Fruit fly (Drosophila melanogaster) whole organism, prepupa: Measurements from ENCODE around the gene CLIP-190.
A peak's percentile ranks its signal among the peaks of the same experiment; 100 is the strongest.

Source experiments
- Blimp-1 ChIP-seq: fragments of 200-800 bp; sonication (Bioruptor generic); optimal IDR thresholded peaks from 3 replicates; lab custom pipeline; 2017; ENCODE audit warnings: missing biosample characterization, missing genetic modification characterization, mild to moderate bottlenecking, moderate library complexity, missing genetic modification reagents
- CG10631 ChIP-seq: fragments of 200-800 bp; sonication (Bioruptor generic); optimal IDR thresholded peaks from 2 replicates; lab custom pipeline; 2016; ENCODE audit warnings: missing biosample characterization, missing genetic modification characterization
- CG10669 ChIP-seq: fragments of 200-800 bp; sonication (Bioruptor generic); optimal IDR thresholded peaks from 3 replicates; lab custom pipeline; 2018; ENCODE audit warnings: missing biosample characterization, mild to moderate bottlenecking, missing genetic modification characterization, moderate library complexity
- CG11294 ChIP-seq: fragments of 200-800 bp; sonication (Bioruptor generic); IDR thresholded peaks from 2 replicates; pipeline ENCODE4 v1.3.6; 2022; ENCODE audit warnings: missing biosample characterization, missing genetic modification characterization
- CG11902 ChIP-seq: fragments of 200-800 bp; sonication (Bioruptor generic); optimal IDR thresholded peaks from 3 replicates; lab custom pipeline; 2016; ENCODE audit warnings: missing biosample characterization, missing genetic modification characterization
- CG15336 ChIP-seq: fragments of 200-800 bp; sonication (Bioruptor generic); IDR thresholded peaks from 2 replicates; pipeline ENCODE4 v1.3.6; 2022; ENCODE audit warnings: missing biosample characterization, missing genetic modification characterization
- CG16779 ChIP-seq: fragments of 200-800 bp; sonication (Bioruptor generic); optimal IDR thresholded peaks from 3 replicates; lab custom pipeline; 2017; ENCODE audit warnings: missing biosample characterization, mild to moderate bottlenecking, missing genetic modification characterization
- CG3032 ChIP-seq: fragments of 200-800 bp; optimal IDR thresholded peaks from 2 replicates; lab custom pipeline; 2019; ENCODE audit warnings: missing biosample characterization, mild to moderate bottlenecking, missing genetic modification characterization, moderate library complexity
- CG3919 ChIP-seq: fragments of 200-800 bp; sonication (Bioruptor generic); optimal IDR thresholded peaks from 3 replicates; lab custom pipeline; 2016; ENCODE audit warnings: missing biosample characterization, missing genetic modification characterization
- CG4318 ChIP-seq: fragments of 200-800 bp; sonication (Bioruptor generic); optimal IDR thresholded peaks from 3 replicates; lab custom pipeline; 2017; ENCODE audit warnings: missing biosample characterization, mild to moderate bottlenecking, missing genetic modification characterization
- CG6163 ChIP-seq: fragments of 200-800 bp; sonication (Bioruptor generic); IDR thresholded peaks from 3 replicates; pipeline ENCODE4 v1.3.6; 2022; ENCODE audit warnings: missing biosample characterization, missing genetic modification characterization
- CG6276 ChIP-seq: fragments of 200-800 bp; sonication (Bioruptor generic); optimal IDR thresholded peaks from 2 replicates; lab custom pipeline; 2017; ENCODE audit warnings: missing biosample characterization, mild to moderate bottlenecking, missing genetic modification characterization
- CG6808 ChIP-seq: fragments of 200-800 bp; sonication (Bioruptor generic); optimal IDR thresholded peaks from 3 replicates; lab custom pipeline; 2017; ENCODE audit warnings: missing biosample characterization, missing genetic modification characterization, mild to moderate bottlenecking, moderate library complexity, missing genetic modification reagents
- CG6854 ChIP-seq: fragments of 200-800 bp; sonication (Bioruptor generic); optimal IDR thresholded peaks from 2 replicates; lab custom pipeline; 2017; ENCODE audit warnings: missing biosample characterization, mild to moderate bottlenecking, missing genetic modification characterization
- CG7368 ChIP-seq: fragments of 200-800 bp; sonication (Bioruptor generic); optimal IDR thresholded peaks from 3 replicates; lab custom pipeline; 2016; ENCODE audit warnings: missing biosample characterization, missing genetic modification characterization
- CG8119 ChIP-seq: fragments of 200-800 bp; sonication (Bioruptor generic); IDR thresholded peaks from 3 replicates; pipeline ENCODE4 v1.3.6; 2022; ENCODE audit warnings: missing biosample characterization, missing genetic modification characterization
- CG8319 ChIP-seq: fragments of 200-800 bp; sonication (Bioruptor generic); optimal IDR thresholded peaks from 3 replicates; lab custom pipeline; 2016; ENCODE audit warnings: missing biosample characterization, missing genetic modification characterization
- CG8632 ChIP-seq: fragments of 200-800 bp; sonication (Bioruptor generic); optimal IDR thresholded peaks from 3 replicates; lab custom pipeline; 2016; ENCODE audit warnings: missing biosample characterization, missing genetic modification characterization
- CG9139 ChIP-seq: fragments of 200-800 bp; sonication (Bioruptor generic); optimal IDR thresholded peaks from 3 replicates; lab custom pipeline; 2017; ENCODE audit warnings: missing biosample characterization, mild to moderate bottlenecking, missing genetic modification characterization
- Ets21C ChIP-seq: fragments of 200-800 bp; sonication (Bioruptor generic); optimal IDR thresholded peaks from 3 replicates; lab custom pipeline; 2016; ENCODE audit warnings: missing biosample characterization, missing genetic modification characterization
- Ets96B ChIP-seq: fragments of 200-800 bp; optimal IDR thresholded peaks from 2 replicates; lab custom pipeline; 2019; ENCODE audit warnings: missing biosample characterization, mild to moderate bottlenecking, missing genetic modification characterization, moderate library complexity
- Hr38 ChIP-seq: sonication (Bioruptor generic); optimal IDR thresholded peaks from 2 replicates; lab custom pipeline; 2016; ENCODE audit warnings: missing biosample characterization, missing genetic modification characterization
- Sox102F ChIP-seq: fragments of 200-800 bp; sonication (Bioruptor generic); optimal IDR thresholded peaks from 2 replicates; lab custom pipeline; 2016; ENCODE audit warnings: missing biosample characterization, mild to moderate bottlenecking, missing genetic modification characterization
- Sox15 ChIP-seq: fragments of 200-800 bp; sonication (Bioruptor generic); optimal IDR thresholded peaks from 3 replicates; lab custom pipeline; 2016; ENCODE audit warnings: missing biosample characterization, missing genetic modification characterization
- achi ChIP-seq: fragments of 200-800 bp; sonication (Bioruptor generic); optimal IDR thresholded peaks from 3 replicates; lab custom pipeline; 2016; ENCODE audit warnings: missing biosample characterization, missing genetic modification characterization
- acj6 ChIP-seq: fragments of 200-800 bp; sonication (Bioruptor generic); optimal IDR thresholded peaks from 3 replicates; lab custom pipeline; 2016; ENCODE audit warnings: missing biosample characterization, missing genetic modification characterization
- eg ChIP-seq: fragments of 200-800 bp; sonication (Bioruptor generic); IDR thresholded peaks from 3 replicates; pipeline ENCODE4 v1.3.6; 2022; ENCODE audit warnings: missing biosample characterization, missing genetic modification characterization
- esn ChIP-seq: fragments of 200-800 bp; sonication (Bioruptor generic); optimal IDR thresholded peaks from 2 replicates; lab custom pipeline; 2016; ENCODE audit warnings: missing biosample characterization, mild to moderate bottlenecking, missing genetic modification characterization, moderate library complexity
- fd59A ChIP-seq: fragments of 200-800 bp; sonication (Bioruptor generic); optimal IDR thresholded peaks from 2 replicates; lab custom pipeline; 2017; ENCODE audit warnings: missing biosample characterization, mild to moderate bottlenecking, missing genetic modification characterization, missing genetic modification reagents
- fd85E ChIP-seq: fragments of 200-800 bp; sonication (Bioruptor generic); optimal IDR thresholded peaks from 3 replicates; lab custom pipeline; 2016; ENCODE audit warnings: missing biosample characterization, missing genetic modification characterization
- fkh ChIP-seq: fragments of 200-800 bp; sonication (Bioruptor generic); optimal IDR thresholded peaks from 3 replicates; lab custom pipeline; 2017; ENCODE audit warnings: missing biosample characterization, mild to moderate bottlenecking, missing genetic modification characterization, moderate library complexity
- net ChIP-seq: fragments of 200-800 bp; sonication (Bioruptor generic); optimal IDR thresholded peaks from 3 replicates; lab custom pipeline; 2016; ENCODE audit warnings: missing biosample characterization, missing genetic modification characterization
- pdm3 ChIP-seq: fragments of 200-800 bp; sonication (Bioruptor generic); optimal IDR thresholded peaks from 3 replicates; lab custom pipeline; 2016; ENCODE audit warnings: missing biosample characterization, missing genetic modification characterization
- spab ChIP-seq: fragments of 200-800 bp; sonication (Bioruptor generic); optimal IDR thresholded peaks from 2 replicates; lab custom pipeline; 2017; ENCODE audit warnings: missing biosample characterization, mild to moderate bottlenecking, missing genetic modification characterization, missing genetic modification reagents
- topi ChIP-seq: fragments of 200-800 bp; sonication (Bioruptor generic); optimal IDR thresholded peaks from 3 replicates; lab custom pipeline; 2016; ENCODE audit warnings: missing biosample characterization, missing genetic modification characterization
- vri ChIP-seq: fragments of 200-800 bp; sonication (Bioruptor generic); optimal IDR thresholded peaks from 3 replicates; lab custom pipeline; 2016; ENCODE audit warnings: missing biosample characterization, mild to moderate bottlenecking, missing genetic modification characterization

The CLIP-190 gene

DNA sequence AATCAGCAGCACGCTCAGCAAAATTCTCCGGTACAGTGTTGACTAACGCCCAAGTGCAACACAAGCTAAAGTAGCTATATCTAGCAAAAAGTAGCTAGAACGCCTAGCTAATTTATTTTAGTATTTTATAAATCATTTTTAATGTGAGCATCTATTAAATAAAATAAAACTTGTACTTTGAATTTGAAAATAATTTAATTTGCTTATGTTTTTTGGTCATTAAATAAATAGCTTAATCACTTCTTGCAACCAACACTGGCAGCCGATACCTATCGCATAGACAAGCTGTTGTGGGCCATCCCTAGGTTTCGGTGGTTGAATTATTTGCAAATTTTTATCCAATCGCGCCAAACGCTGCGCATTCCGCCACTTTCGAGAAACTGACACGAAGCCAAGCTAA, 25.9 kb downstream of the CLIP-190 start, which contains the start of the genes Polr2J and CG15141 (continued):
- TF ChIP-seq CG11902 (GFP tag; lab: Kevin White, UChicago) (peak; percentile 61), fkh (GFP tag; lab: Kevin White, UChicago) (no peak), Sox15 (GFP tag; lab: Kevin White, UChicago) (peak; percentile 63), CG8319 (GFP tag; lab: Kevin White, UChicago) (peak; percentile 33), pdm3 (GFP tag; lab: Kevin White, UChicago) (peak; percentile 84), CG6808 (GFP tag; lab: Kevin White, UChicago) (no peak), CG16779 (tag; lab: Kevin White, UChicago) (no peak), Ets96B (tag; lab: Kevin White, UChicago) (peak; percentile 73), CG6163 (peak; percentile 55), CG6276 (no peak), spab (peak; percentile 33), CG9139 (GFP tag; lab: Kevin White, UChicago) (no peak), CG4318 (GFP tag; lab: Kevin White, UChicago) (peak; percentile 72), CG3032 (tag; lab: Kevin White, UChicago) (peak; percentile 81), esn (GFP tag; lab: Kevin White, UChicago) (peak; percentile 85), Sox102F (GFP tag; lab: Kevin White, UChicago) (peak; percentile 73)
- TF ChIP-seq, all 60 proteins: peak for 35

DNA sequence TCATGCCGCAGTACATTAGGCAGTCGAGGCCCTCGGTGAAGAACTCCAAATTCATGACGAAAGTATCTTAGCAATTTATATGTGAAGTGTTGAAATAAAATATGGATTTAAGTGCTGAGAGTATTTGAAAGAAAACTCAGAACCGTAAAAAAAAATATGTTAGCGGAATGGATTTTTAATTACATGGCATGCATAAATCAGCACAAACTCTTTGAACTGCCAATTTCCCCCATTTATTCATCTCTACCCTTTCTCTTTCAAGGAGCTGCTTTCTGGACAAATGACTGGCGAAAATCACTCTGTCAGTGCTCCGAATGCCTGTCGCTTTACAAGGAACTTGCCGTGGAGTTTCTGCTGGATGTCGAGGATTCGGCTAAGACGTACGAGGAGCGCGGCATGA, 28.0 kb downstream of the CLIP-190 start, which contains the start of gene Rsph9:
Gene Rsph9 (minus strand): TSS at position 101 of the 400 bp plus-strand sequence.
- TF ChIP-seq CG7368 (GFP tag; lab: Kevin White, UChicago): no peak
- no peak for TF ChIP-seq Hr38 (GFP tag; lab: Kevin White, UChicago)
- no peak for TF ChIP-seq CG10631 (GFP tag; lab: Kevin White, UChicago)
- TF ChIP-seq fd59A (GFP tag; lab: Kevin White, UChicago): no peak
- TF ChIP-seq CG11902 (GFP tag; lab: Kevin White, UChicago): no peak
- TF ChIP-seq eg (GFP tag; lab: Robert Waterston, UW): no peak
- no peak for TF ChIP-seq CG11294 (GFP tag; lab: Robert Waterston, UW)
- no peak for TF ChIP-seq acj6
- TF ChIP-seq fd85E (GFP tag; lab: Kevin White, UChicago): no peak
- TF ChIP-seq Blimp-1: no peak
- TF ChIP-seq CG3919: no peak
- TF ChIP-seq CG15336: no peak
- no peak for TF ChIP-seq fkh (GFP tag; lab: Kevin White, UChicago)

DNA sequence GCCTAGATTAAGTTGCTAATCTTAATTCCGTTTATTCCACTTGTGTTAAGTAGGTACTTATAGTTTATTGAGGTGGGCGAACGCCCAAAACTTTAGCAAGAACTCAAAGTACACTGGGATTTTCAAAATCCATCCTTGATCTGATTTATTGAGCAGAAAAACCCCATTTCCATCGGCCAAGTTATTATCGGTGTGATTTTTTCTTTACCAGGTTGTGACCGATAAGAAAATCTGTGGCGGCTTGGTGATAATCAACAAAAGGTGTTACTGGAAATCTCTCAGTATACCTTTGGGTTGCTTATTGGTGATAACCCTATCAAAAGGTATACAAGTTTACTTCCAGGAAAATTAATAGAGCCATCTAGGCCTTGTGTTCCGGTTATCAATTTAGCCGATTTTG, 35.9 kb downstream of the CLIP-190 start:
- TF ChIP-seq CG3032 (tag; lab: Kevin White, UChicago) (no peak), CG8319 (GFP tag; lab: Kevin White, UChicago) (no peak), Ets21C (GFP tag; lab: Kevin White, UChicago) (no peak), fd59A (GFP tag; lab: Kevin White, UChicago) (no peak), CG6163 (no peak), CG9139 (GFP tag; lab: Kevin White, UChicago) (no peak), CG10669 (GFP tag; lab: Kevin White, UChicago) (no peak), CG6854 (no peak), CG8632 (no peak), CG11294 (GFP tag; lab: Robert Waterston, UW) (no peak), achi (GFP tag; lab: Kevin White, UChicago) (no peak), CG10631 (GFP tag; lab: Kevin White, UChicago) (no peak), topi (GFP tag; lab: Kevin White, UChicago) (no peak), Sox102F (GFP tag; lab: Kevin White, UChicago) (no peak), Blimp-1 (no peak), net (GFP tag; lab: Kevin White, UChicago) (no peak), vri (GFP tag; lab: Kevin White, UChicago) (no peak), CG8119 (GFP tag; lab: Robert Waterston, UW) (no peak)
